Fruit fly (Drosophila melanogaster): ENCODE data around the gene Mal-B1.

DNA sequence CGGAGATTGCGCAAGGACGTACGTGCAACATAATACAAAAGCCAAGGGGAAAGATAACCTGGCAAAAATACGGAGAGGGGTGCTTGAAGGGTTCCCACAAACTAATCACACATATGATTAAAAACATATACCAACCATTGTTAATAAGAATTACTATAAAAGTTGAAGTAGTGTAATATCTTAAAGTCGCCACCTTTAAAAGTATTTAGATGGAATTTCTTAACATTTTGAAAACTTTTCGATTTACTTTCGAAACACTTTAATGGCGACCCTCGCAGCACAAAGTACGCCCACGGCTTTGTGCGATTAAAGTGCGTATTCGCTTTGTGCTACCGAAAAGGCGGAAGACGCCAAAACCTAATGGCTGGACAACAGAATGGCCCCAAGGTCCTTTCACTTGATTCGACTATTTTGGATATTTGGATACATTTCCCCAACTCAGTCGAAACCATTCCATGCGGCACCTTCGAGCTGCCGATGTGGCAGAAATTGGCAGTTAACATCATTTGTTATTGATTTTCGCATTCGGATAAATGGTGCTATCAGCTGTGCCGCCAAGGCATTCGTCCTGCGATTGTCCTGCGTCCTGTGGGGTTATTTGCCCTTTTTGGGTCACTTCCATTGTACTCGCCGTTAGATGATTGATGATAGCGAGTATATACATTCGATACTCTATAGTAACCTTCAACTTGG, 23.4 kb upstream of the Mal-B1 start:
- no peak for TF ChIP-seq pan (optimal IDR thresholded peaks at IDR 0.05)
- TF ChIP-seq EcR (GFP tag; optimal IDR thresholded peaks at IDR 0.05) = no peak

Measured in whole organism.